Fruit fly (Drosophila melanogaster) whole organism, embryonic: ENCODE results near the gene Frmd5.

ENCODE experiments used
- Adf1 ChIP-seq: fragments of 200-800 bp; sonication (Bioruptor generic); IDR thresholded peaks from 2 replicates; pipeline ENCODE4 v1.3.6; 2022; ENCODE audit warnings: missing biosample characterization, missing genetic modification characterization
- B-H1 ChIP-seq: fragments of 200-800 bp; sonication (Bioruptor generic); IDR thresholded peaks from 3 replicates; pipeline ENCODE4 v1.3.6; 2022; ENCODE audit warnings: missing biosample characterization, missing genetic modification characterization
- CG10209 ChIP-seq: fragments of 200-800 bp; sonication (Bioruptor generic); optimal IDR thresholded peaks from 3 replicates; lab custom pipeline; 2017; ENCODE audit warnings: missing biosample characterization, mild to moderate bottlenecking, missing genetic modification characterization, missing genetic modification reagents
- CG10366 ChIP-seq: fragments of 200-800 bp; sonication (Bioruptor generic); IDR thresholded peaks from 2 replicates; pipeline ENCODE4 v1.3.6; 2022; ENCODE audit warnings: missing biosample characterization, missing genetic modification characterization
- CG11093 ChIP-seq: fragments of 200-800 bp; sonication (Bioruptor generic); IDR thresholded peaks from 3 replicates; pipeline ENCODE4 v1.3.6; 2022; ENCODE audit warnings: missing biosample characterization, missing genetic modification characterization
- CG11723 ChIP-seq: fragments of 200-800 bp; sonication (Bioruptor generic); optimal IDR thresholded peaks from 2 replicates; lab custom pipeline; 2017; ENCODE audit warnings: missing biosample characterization, mild to moderate bottlenecking, missing genetic modification characterization
- CG12236 ChIP-seq: fragments of 200-800 bp; sonication (Bioruptor generic); optimal IDR thresholded peaks from 2 replicates; lab custom pipeline; 2016; ENCODE audit warnings: missing biosample characterization, missing genetic modification characterization
- CG12299 ChIP-seq: fragments of 200-800 bp; sonication (Bioruptor generic); optimal IDR thresholded peaks from 2 replicates; lab custom pipeline; 2018; ENCODE audit warnings: missing biosample characterization, mild to moderate bottlenecking, missing genetic modification characterization
- CG14050 ChIP-seq: fragments of 200-800 bp; sonication (Bioruptor generic); IDR thresholded peaks from 3 replicates; pipeline ENCODE4 v1.3.6; 2022; ENCODE audit warnings: missing biosample characterization, missing genetic modification characterization
- CG16813 ChIP-seq: fragments of 200-800 bp; sonication (Bioruptor generic); IDR thresholded peaks from 3 replicates; pipeline ENCODE4 v1.3.6; 2022; ENCODE audit warnings: missing biosample characterization, missing genetic modification characterization; ENCODE audit not compliant: partially characterized antibody
- CG17328 ChIP-seq: fragments of 200-800 bp; sonication (Bioruptor generic); IDR thresholded peaks from 2 replicates; pipeline ENCODE4 v1.3.6; 2022; ENCODE audit warnings: missing biosample characterization, missing genetic modification characterization
- CG17568 ChIP-seq: fragments of 200-800 bp; sonication (Bioruptor generic); optimal IDR thresholded peaks from 2 replicates; lab custom pipeline; 2018; ENCODE audit warnings: missing biosample characterization, mild to moderate bottlenecking, missing genetic modification characterization, moderate library complexity
- CG17912 ChIP-seq: fragments of 200-800 bp; sonication (Bioruptor generic); optimal IDR thresholded peaks from 2 replicates; lab custom pipeline; 2018; ENCODE audit warnings: missing biosample characterization, mild to moderate bottlenecking, missing genetic modification characterization
- CG30020 ChIP-seq: fragments of 200-800 bp; optimal IDR thresholded peaks from 2 replicates; lab custom pipeline; 2019; ENCODE audit warnings: missing biosample characterization, mild to moderate bottlenecking, missing genetic modification characterization, moderate library complexity
- CG34224 ChIP-seq: fragments of 200-800 bp; sonication (Bioruptor generic); IDR thresholded peaks from 3 replicates; pipeline ENCODE4 v1.3.6; 2022; ENCODE audit warnings: missing biosample characterization, missing genetic modification characterization; ENCODE audit not compliant: partially characterized antibody
- CG3726 ChIP-seq: fragments of 200-800 bp; sonication (Bioruptor generic); IDR thresholded peaks from 3 replicates; pipeline ENCODE4, ENCODE4 v1.3.6; 2022; ENCODE audit warnings: missing biosample characterization, missing genetic modification characterization
- CG4707 ChIP-seq: fragments of 200-800 bp; sonication (Bioruptor generic); optimal IDR thresholded peaks from 2 replicates; lab custom pipeline; 2018; ENCODE audit warnings: missing biosample characterization, mild to moderate bottlenecking, missing genetic modification characterization, moderate library complexity
- CG6175 ChIP-seq: fragments of 200-800 bp; sonication (Bioruptor generic); IDR thresholded peaks from 3 replicates; pipeline ENCODE4 v1.3.6; 2022; ENCODE audit warnings: missing biosample characterization, missing genetic modification characterization
- CG6689 ChIP-seq: fragments of 200-800 bp; sonication (Bioruptor generic); IDR thresholded peaks from 2 replicates; pipeline ENCODE4 v1.3.6; 2022; ENCODE audit warnings: missing biosample characterization, missing genetic modification characterization
- CHES-1-like ChIP-seq: fragments of 200-800 bp; sonication (Bioruptor generic); optimal IDR thresholded peaks from 2 replicates; lab custom pipeline; 2016; ENCODE audit warnings: missing biosample characterization, missing genetic modification characterization
- CrebB ChIP-seq: fragments of 200-800 bp; sonication (Bioruptor generic); optimal IDR thresholded peaks from 3 replicates; lab custom pipeline; 2018; ENCODE audit warnings: missing biosample characterization, mild to moderate bottlenecking, missing genetic modification characterization
- Dad ChIP-seq: fragments of 200-800 bp; sonication (Bioruptor generic); optimal IDR thresholded peaks from 3 replicates; lab custom pipeline; 2016; ENCODE audit warnings: missing biosample characterization, missing genetic modification characterization
- Dip2 ChIP-seq: fragments of 200-800 bp; sonication (Bioruptor generic); IDR thresholded peaks from 2 replicates; pipeline ENCODE4 v1.3.6; 2022; ENCODE audit warnings: missing biosample characterization, missing genetic modification characterization
- H15 ChIP-seq: fragments of 200-800 bp; sonication (Bioruptor generic); IDR thresholded peaks from 3 replicates; pipeline ENCODE4 v1.3.6; 2022; ENCODE audit warnings: missing biosample characterization, missing genetic modification characterization
- HLHmδ ChIP-seq: fragments of 200-800 bp; sonication (Bioruptor generic); optimal IDR thresholded peaks from 2 replicates; lab custom pipeline; 2018; ENCODE audit warnings: missing biosample characterization, mild to moderate bottlenecking, missing genetic modification characterization, moderate library complexity
- Hey ChIP-seq: fragments of 200-800 bp; sonication (Bioruptor generic); optimal IDR thresholded peaks from 3 replicates; lab custom pipeline; 2018; ENCODE audit warnings: missing biosample characterization, mild to moderate bottlenecking, missing genetic modification characterization
- Lpt ChIP-seq: fragments of >200 bp; optimal IDR thresholded peaks from 2 replicates; lab custom pipeline; 2018; ENCODE audit warnings: missing biosample characterization, missing genetic modification characterization
- Meics ChIP-seq: fragments of 200-800 bp; sonication (Bioruptor generic); optimal IDR thresholded peaks from 2 replicates; lab custom pipeline; 2017; ENCODE audit warnings: missing biosample characterization, mild to moderate bottlenecking, missing genetic modification characterization
- Mrtf ChIP-seq: fragments of 200-800 bp; sonication (Bioruptor generic); IDR thresholded peaks from 3 replicates; pipeline ENCODE4 v1.3.6; 2022; ENCODE audit warnings: missing biosample characterization, missing genetic modification characterization
- NC2β ChIP-seq: fragments of 200-800 bp; sonication (Bioruptor generic); optimal IDR thresholded peaks from 2 replicates; lab custom pipeline; 2016; ENCODE audit warnings: missing biosample characterization, missing genetic modification characterization
- Sry-δ ChIP-seq: fragments of 200-800 bp; sonication (Bioruptor generic); optimal IDR thresholded peaks from 2 replicates; lab custom pipeline; 2016; ENCODE audit warnings: missing biosample characterization, missing genetic modification characterization
- Ssrp ChIP-seq: fragments of 200-800 bp; sonication (Bioruptor generic); optimal IDR thresholded peaks from 2 replicates; lab custom pipeline; 2018; ENCODE audit warnings: missing biosample characterization, mild to moderate bottlenecking, missing genetic modification characterization, moderate library complexity
- Usf ChIP-seq: fragments of 200-800 bp; sonication (Bioruptor generic); optimal IDR thresholded peaks from 2 replicates; lab custom pipeline; 2017; ENCODE audit warnings: missing genotype, missing biosample characterization, missing genetic modification characterization
- ap ChIP-seq: fragments of 200-800 bp; sonication (Bioruptor generic); IDR thresholded peaks from 2 replicates; pipeline ENCODE4 v1.3.6; 2022; ENCODE audit warnings: missing biosample characterization, missing genetic modification characterization
- ash1 ChIP-seq: fragments of 200-800 bp; sonication (Bioruptor generic); optimal IDR thresholded peaks from 2 replicates; lab custom pipeline; 2018; ENCODE audit warnings: missing biosample characterization, mild to moderate bottlenecking, missing genetic modification characterization
- bbx ChIP-seq: fragments of 200-800 bp; sonication (Bioruptor generic); IDR thresholded peaks from 2 replicates; pipeline ENCODE4 v1.3.6; 2022; ENCODE audit warnings: missing biosample characterization, missing genetic modification characterization; ENCODE audit not compliant: partially characterized antibody
- esg ChIP-seq: fragments of 200-800 bp; sonication (Bioruptor generic); conservative IDR thresholded peaks from 2 replicates; pipeline ENCODE4 v1.3.6; 2022; ENCODE audit warnings: missing biosample characterization, missing genetic modification characterization
- ewg ChIP-seq: fragments of 200-800 bp; sonication (Bioruptor generic); optimal IDR thresholded peaks from 3 replicates; lab custom pipeline; 2017; ENCODE audit warnings: mild to moderate bottlenecking, missing biosample characterization, missing genetic modification reagents, missing genetic modification characterization
- gce ChIP-seq: fragments of 200-800 bp; sonication (Bioruptor generic); IDR thresholded peaks from 3 replicates; pipeline ENCODE4 v1.3.6; 2022; ENCODE audit warnings: missing biosample characterization, missing genetic modification characterization
- ind ChIP-seq: fragments of 200-800 bp; sonication (Bioruptor generic); optimal IDR thresholded peaks from 3 replicates; lab custom pipeline; 2016; ENCODE audit warnings: missing biosample characterization, missing genetic modification characterization
- jigr1 ChIP-seq: fragments of 200-800 bp; sonication (Bioruptor generic); IDR thresholded peaks from 3 replicates; pipeline ENCODE4 v1.3.6; 2022; ENCODE audit warnings: missing biosample characterization, missing genetic modification characterization
- peb ChIP-seq: fragments of 200-800 bp; sonication (Bioruptor generic); IDR thresholded peaks from 2 replicates; pipeline ENCODE4 v1.3.6; 2022; ENCODE audit warnings: missing biosample characterization, missing genetic modification characterization
- pzg ChIP-seq: fragments of 200-800 bp; sonication (Bioruptor generic); optimal IDR thresholded peaks from 3 replicates; lab custom pipeline; 2018; ENCODE audit warnings: missing biosample characterization, mild to moderate bottlenecking, missing genetic modification characterization, moderate library complexity
- ranshi ChIP-seq: fragments of 200-800 bp; sonication (Bioruptor generic); IDR thresholded peaks from 2 replicates; pipeline ENCODE4 v1.3.6; 2022; ENCODE audit warnings: missing biosample characterization, missing genetic modification characterization
- schlank ChIP-seq: fragments of 200-800 bp; sonication (Bioruptor generic); optimal IDR thresholded peaks from 2 replicates; lab custom pipeline; 2018; ENCODE audit warnings: missing biosample characterization, mild to moderate bottlenecking, missing genetic modification characterization
- shn ChIP-seq: fragments of 200-800 bp; sonication (Bioruptor generic); optimal IDR thresholded peaks from 3 replicates; lab custom pipeline; 2016; ENCODE audit warnings: missing biosample characterization, missing genetic modification characterization
- slbo ChIP-seq: fragments of 200-800 bp; sonication (Bioruptor generic); IDR thresholded peaks from 2 replicates; pipeline ENCODE4 v1.3.6; 2022; ENCODE audit warnings: missing biosample characterization, missing genetic modification characterization
- so ChIP-seq: fragments of 200-800 bp; sonication (Bioruptor generic); IDR thresholded peaks from 3 replicates; pipeline ENCODE4 v1.3.6; 2022; ENCODE audit warnings: missing biosample characterization, missing genetic modification characterization
- stc ChIP-seq: fragments of 200-800 bp; sonication (Bioruptor generic); IDR thresholded peaks from 2 replicates; pipeline ENCODE4 v1.3.6; 2022; ENCODE audit warnings: missing biosample characterization, missing genetic modification characterization
- sug ChIP-seq: fragments of 200-800 bp; optimal IDR thresholded peaks from 2 replicates; lab custom pipeline; 2019; ENCODE audit warnings: missing biosample characterization, mild to moderate bottlenecking, missing genetic modification characterization, moderate library complexity
- tap ChIP-seq: fragments of 200-800 bp; optimal IDR thresholded peaks from 3 replicates; lab custom pipeline; 2019; ENCODE audit warnings: missing biosample characterization, mild to moderate bottlenecking, missing genetic modification characterization, moderate library complexity
- tna ChIP-seq: fragments of 200-800 bp; sonication (Bioruptor generic); IDR thresholded peaks from 2 replicates; pipeline ENCODE4 v1.3.6; 2022; ENCODE audit warnings: missing biosample characterization, missing genetic modification characterization; ENCODE audit not compliant: partially characterized antibody

Gene Frmd5

DNA sequence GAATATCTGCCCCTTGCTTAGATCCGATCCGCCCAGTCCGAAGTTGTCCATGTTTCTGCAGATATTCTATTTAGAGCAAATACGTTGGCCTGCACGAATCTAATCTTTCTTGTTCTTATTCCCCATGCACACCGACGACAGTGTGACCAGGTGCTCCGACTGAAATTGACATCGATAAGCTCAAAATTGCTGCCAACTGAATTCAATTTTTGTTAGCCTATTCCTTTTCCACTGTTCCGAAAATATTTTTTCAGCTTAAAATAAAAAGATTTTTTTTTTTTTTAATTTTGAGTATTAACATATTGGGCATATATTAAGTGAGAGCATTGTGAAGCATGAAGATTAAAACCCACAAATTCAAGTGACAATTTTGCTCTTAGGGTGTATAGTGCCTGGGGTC lies 40.5 kb upstream of the Frmd5 start, which contains the start of gene nmd (continued):
- TF ChIP-seq Meics (GFP tag; lab: Kevin White, UChicago) (no peak), ewg (GFP tag; lab: Kevin White, UChicago) (no peak), CG6689 (GFP tag; lab: Robert Waterston, UW) (no peak), CrebB (tag; lab: Kevin White, UChicago) (no peak), CG17568 (GFP tag; lab: Kevin White, UChicago) (no peak), CG3726 (no peak), CG10209 (no peak), NC2β (peak; percentile 16), CG34224 (no peak), Usf (GFP tag; lab: Kevin White, UChicago) (no peak), tap (no peak), ind (no peak), CG12299 (tag; lab: Kevin White, UChicago) (no peak), gce (GFP tag; lab: Robert Waterston, UW) (no peak), Dad (no peak), CG11093 (GFP tag; lab: Robert Waterston, UW) (no peak), H15 (no peak), jigr1 (GFP tag; lab: Robert Waterston, UW) (no peak; the same call in 2 of the 3 replicates), slbo (GFP tag; lab: Robert Waterston, UW) (peak; percentile 35; the same call in 1 of the 2 replicates), stc (no peak), CHES-1-like (GFP tag; lab: Kevin White, UChicago) (no peak), CG17912 (GFP tag; lab: Kevin White, UChicago) (no peak), Dip2 (GFP tag; lab: Robert Waterston, UW) (no peak), so (no peak), CG4707 (GFP tag; lab: Kevin White, UChicago) (no peak), esg (no peak), HLHmδ (GFP tag; lab: Kevin White, UChicago) (no peak), Sry-δ (GFP tag; lab: Kevin White, UChicago) (peak; percentile 47), bbx (peak; percentile 38; the same call in 1 of the 2 replicates), sug (peak; percentile 17), shn (GFP tag; lab: Kevin White, UChicago) (no peak), tna (peak; percentile 12; the same call in 1 of the 2 replicates), B-H1 (GFP tag; lab: Robert Waterston, UW) (no peak), CG14050 (no peak), CG12236 (no peak), peb (no peak), Hey (tag; lab: Kevin White, UChicago) (no peak), CG6175 (GFP tag; lab: Robert Waterston, UW) (no peak), ranshi (GFP tag; lab: Robert Waterston, UW) (no peak), Ssrp (tag; lab: Kevin White, UChicago) (no peak), Lpt (no peak), Adf1 (GFP tag; lab: Robert Waterston, UW) (no peak), ash1 (GFP tag; lab: Kevin White, UChicago) (no peak), CG17328 (GFP tag; lab: Robert Waterston, UW) (no peak; the same call in 1 of the 2 replicates), CG11723 (GFP tag; lab: Kevin White, UChicago) (no peak), CG10366 (GFP tag; lab: Robert Waterston, UW) (no peak), pzg (peak; percentile 80), CG16813 (GFP tag; lab: Robert Waterston, UW) (peak; percentile 50; the same call in 1 of the 3 replicates), CG30020 (tag; lab: Kevin White, UChicago) (peak; percentile 90), ap (GFP tag; lab: Robert Waterston, UW) (no peak), schlank (no peak), Mrtf (GFP tag; lab: Robert Waterston, UW) (no peak)
